Fruit fly (Drosophila melanogaster): Measurements from ENCODE around the gene AstC.

DNA sequence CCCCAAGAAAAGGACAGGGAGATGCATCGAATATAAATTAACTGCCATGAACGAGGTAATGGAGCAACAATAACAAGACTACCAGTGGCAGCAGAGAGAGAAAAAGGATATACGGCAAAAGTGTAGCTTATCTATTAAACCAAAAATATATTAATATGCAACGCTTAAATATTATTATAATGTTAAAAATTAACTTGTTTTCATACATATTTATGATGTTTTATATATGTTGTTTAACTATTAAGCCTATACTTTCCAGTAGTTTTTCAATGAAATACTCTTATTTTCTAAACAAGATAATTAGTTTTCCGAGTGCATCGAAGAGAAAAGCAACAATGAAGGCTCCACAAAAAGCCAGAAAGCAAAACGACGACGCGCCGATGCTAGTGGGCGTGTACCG lies 12.8 kb downstream of the AstC start:
- no peak for TF ChIP-seq ovo (GFP tag; optimal IDR thresholded peaks at IDR 0.05)
- no peak for TF ChIP-seq CG7101 (tag; optimal IDR thresholded peaks at IDR 0.05)
- TF ChIP-seq CG5204 (GFP tag; optimal IDR thresholded peaks at IDR 0.05): no peak
- no peak for TF ChIP-seq Clk (GFP tag; optimal IDR thresholded peaks at IDR 0.05)
- TF ChIP-seq Mnt (GFP tag; optimal IDR thresholded peaks at IDR 0.05): no peak
- no peak for TF ChIP-seq CG7045 (GFP tag; optimal IDR thresholded peaks at IDR 0.05)
- TF ChIP-seq toe (GFP tag; optimal IDR thresholded peaks at IDR 0.05): no peak
- no peak for TF ChIP-seq CG1620 (GFP tag; optimal IDR thresholded peaks at IDR 0.05)
- no peak for TF ChIP-seq CG12768 (GFP tag; optimal IDR thresholded peaks at IDR 0.05)
- no peak for TF ChIP-seq kay (GFP tag; ENCODE audit: borderline replicate concordance)
- TF ChIP-seq cic (GFP tag; optimal IDR thresholded peaks at IDR 0.05): no peak
- no peak for TF ChIP-seq tj (GFP tag; optimal IDR thresholded peaks at IDR 0.05)
- no peak for TF ChIP-seq Hr96 (GFP tag; optimal IDR thresholded peaks at IDR 0.05)

All from whole organism, adult.